Fruit fly (Drosophila melanogaster) whole organism, embryonic: ENCODE data around the gene CG43707.

ENCODE experiments used
- Atf3 ChIP-seq: fragments of 200-800 bp; sonication (Bioruptor generic); optimal IDR thresholded peaks from 3 replicates; lab custom pipeline; 2016; ENCODE audit warnings: missing biosample characterization, missing genetic modification characterization
- CG10979 ChIP-seq: fragments of 200-800 bp; sonication (Bioruptor generic); optimal IDR thresholded peaks from 2 replicates; lab custom pipeline; 2018; ENCODE audit warnings: missing biosample characterization, mild to moderate bottlenecking, missing genetic modification characterization, moderate library complexity
- CG11696 ChIP-seq: fragments of 200-800 bp; sonication (Bioruptor generic); IDR thresholded peaks from 2 replicates; pipeline ENCODE4 v1.3.6; 2022; ENCODE audit warnings: missing biosample characterization, missing genetic modification characterization
- CG1233 ChIP-seq: fragments of 200-800 bp; sonication (Bioruptor generic); optimal IDR thresholded peaks from 4 replicates; lab custom pipeline; 2018; ENCODE audit warnings: missing biosample characterization, mild to moderate bottlenecking, missing genetic modification characterization
- CG14014 ChIP-seq: fragments of 200-800 bp; sonication (Bioruptor generic); IDR thresholded peaks from 2 replicates; pipeline ENCODE4 v1.3.6; 2022; ENCODE audit warnings: missing biosample characterization, missing genetic modification characterization
- CG14050 ChIP-seq: fragments of 200-800 bp; sonication (Bioruptor generic); IDR thresholded peaks from 3 replicates; pipeline ENCODE4 v1.3.6; 2022; ENCODE audit warnings: missing biosample characterization, missing genetic modification characterization
- CG14860 ChIP-seq: fragments of 200-800 bp; sonication (Bioruptor generic); IDR thresholded peaks from 3 replicates; pipeline ENCODE4 v1.3.6; 2022; ENCODE audit warnings: missing biosample characterization, missing genetic modification characterization; ENCODE audit not compliant: partially characterized antibody
- CG15601 ChIP-seq: fragments of 200-800 bp; sonication (Bioruptor generic); optimal IDR thresholded peaks from 3 replicates; lab custom pipeline; 2019; ENCODE audit warnings: missing biosample characterization, mild to moderate bottlenecking, missing genetic modification characterization, moderate library complexity
- CG1602 ChIP-seq: fragments of 200-800 bp; sonication (Bioruptor generic); optimal IDR thresholded peaks from 3 replicates; lab custom pipeline; 2016; ENCODE audit warnings: missing biosample characterization, missing genetic modification characterization
- CG16863 ChIP-seq: fragments of 200-800 bp; sonication (Bioruptor generic); optimal IDR thresholded peaks from 3 replicates; lab custom pipeline; 2016; ENCODE audit warnings: missing biosample characterization, missing genetic modification characterization
- CG18262 ChIP-seq: fragments of 200-800 bp; optimal IDR thresholded peaks from 3 replicates; lab custom pipeline; 2019; ENCODE audit warnings: missing biosample characterization, mild to moderate bottlenecking, missing genetic modification characterization, moderate library complexity
- CG2120 ChIP-seq: fragments of 200-800 bp; sonication (Bioruptor generic); optimal IDR thresholded peaks from 3 replicates; lab custom pipeline; 2016; ENCODE audit warnings: missing biosample characterization, missing genetic modification characterization
- CG3065 ChIP-seq: fragments of 200-800 bp; sonication (Bioruptor generic); optimal IDR thresholded peaks from 2 replicates; lab custom pipeline; 2016; ENCODE audit warnings: missing biosample characterization, missing genetic modification characterization
- CG31388 ChIP-seq: fragments of 200-800 bp; sonication (Bioruptor generic); optimal IDR thresholded peaks from 2 replicates; lab custom pipeline; 2016; ENCODE audit warnings: missing biosample characterization, missing genetic modification characterization
- CG34422 ChIP-seq: fragments of 200-800 bp; sonication (Bioruptor generic); IDR thresholded peaks from 3 replicates; pipeline ENCODE4 v1.3.6; 2022; ENCODE audit warnings: missing biosample characterization, missing genetic modification characterization
- CG4282 ChIP-seq: fragments of 200-800 bp; sonication (Bioruptor generic); optimal IDR thresholded peaks from 2 replicates; lab custom pipeline; 2016; ENCODE audit warnings: missing biosample characterization, missing genetic modification characterization
- CG4707 ChIP-seq: fragments of 200-800 bp; sonication (Bioruptor generic); optimal IDR thresholded peaks from 2 replicates; lab custom pipeline; 2018; ENCODE audit warnings: missing biosample characterization, mild to moderate bottlenecking, missing genetic modification characterization, moderate library complexity
- CG5953 ChIP-seq: fragments of 200-800 bp; sonication (Bioruptor generic); IDR thresholded peaks from 2 replicates; pipeline ENCODE4 v1.3.6; 2022; ENCODE audit warnings: missing biosample characterization, missing genetic modification characterization
- CG6765 ChIP-seq: fragments of 200-800 bp; sonication (Bioruptor generic); optimal IDR thresholded peaks from 3 replicates; lab custom pipeline; 2017; ENCODE audit warnings: missing biosample characterization, mild to moderate bottlenecking, missing genetic modification characterization
- CTCF ChIP-seq: fragments of 200-800 bp; sonication (Bioruptor generic); optimal IDR thresholded peaks from 2 replicates; lab custom pipeline; 2017; ENCODE audit warnings: missing biosample characterization, mild to moderate bottlenecking, missing genetic modification characterization, moderate library complexity
- Camta ChIP-seq: fragments of 200-800 bp; sonication (Bioruptor generic); optimal IDR thresholded peaks from 2 replicates; lab custom pipeline; 2016; ENCODE audit warnings: missing biosample characterization, missing genetic modification characterization
- D19A ChIP-seq: fragments of 200-800 bp; optimal IDR thresholded peaks from 3 replicates; lab custom pipeline; 2019; ENCODE audit warnings: missing biosample characterization, mild to moderate bottlenecking, missing genetic modification characterization, moderate library complexity
- Dp ChIP-seq: fragments of 200-800 bp; sonication (Bioruptor generic); optimal IDR thresholded peaks from 2 replicates; lab custom pipeline; 2018; ENCODE audit warnings: missing biosample characterization, mild to moderate bottlenecking, missing genetic modification characterization, moderate library complexity
- E2f2 ChIP-seq: fragments of 200-800 bp; sonication (Bioruptor generic); IDR thresholded peaks from 2 replicates; pipeline ENCODE4 v1.3.6; 2022; ENCODE audit warnings: missing biosample characterization, missing genetic modification characterization
- Ets97D ChIP-seq: fragments of 200-800 bp; sonication (Bioruptor generic); optimal IDR thresholded peaks from 3 replicates; lab custom pipeline; 2016; ENCODE audit warnings: missing biosample characterization, missing genetic modification characterization
- HmgD ChIP-seq: fragments of 200-800 bp; sonication (Bioruptor generic); optimal IDR thresholded peaks from 3 replicates; lab custom pipeline; 2016; ENCODE audit warnings: missing biosample characterization, missing genetic modification characterization
- Hmx ChIP-seq: fragments of 200-800 bp; sonication (Bioruptor generic); optimal IDR thresholded peaks from 2 replicates; lab custom pipeline; 2016; ENCODE audit warnings: missing biosample characterization, missing genetic modification characterization
- Med ChIP-seq: fragments of 200-800 bp; sonication (Bioruptor generic); peaks from one replicate; lab custom pipeline; 2016; ENCODE audit warnings: missing biosample characterization, missing genetic modification characterization, mild to moderate bottlenecking, inconsistent platforms, moderate library complexity
- Myb ChIP-seq: fragments of 200-800 bp; sonication (Bioruptor generic); optimal IDR thresholded peaks from 2 replicates; lab custom pipeline; 2016; ENCODE audit warnings: missing biosample characterization, missing genetic modification characterization
- Ptx1 ChIP-seq: fragments of 200-800 bp; sonication (Bioruptor generic); IDR thresholded peaks from 2 replicates; pipeline ENCODE4 v1.3.6; 2022; ENCODE audit warnings: missing biosample characterization, missing genetic modification characterization
- Sox100B ChIP-seq: fragments of 200-800 bp; sonication (Bioruptor generic); optimal IDR thresholded peaks from 3 replicates; lab custom pipeline; 2018; ENCODE audit warnings: missing biosample characterization, mild to moderate bottlenecking, missing genetic modification characterization
- Taf1 ChIP-seq: fragments of 200-800 bp; sonication (Bioruptor generic); IDR thresholded peaks from 2 replicates; pipeline ENCODE4 v1.3.6; 2022; ENCODE audit warnings: missing biosample characterization, missing genetic modification characterization
- ara ChIP-seq: fragments of 200-800 bp; sonication (Bioruptor generic); IDR thresholded peaks from 2 replicates; pipeline ENCODE4 v1.3.6; 2022; ENCODE audit warnings: missing biosample characterization, missing genetic modification characterization
- cg ChIP-seq: fragments of 200-800 bp; sonication (Bioruptor generic); optimal IDR thresholded peaks from 3 replicates; lab custom pipeline; 2019; ENCODE audit warnings: missing biosample characterization, mild to moderate bottlenecking, missing genetic modification characterization, moderate library complexity
- dan ChIP-seq: fragments of 200-800 bp; sonication (Bioruptor generic); IDR thresholded peaks from 2 replicates; pipeline ENCODE4 v1.3.6; 2022; ENCODE audit warnings: missing biosample characterization, missing genetic modification characterization
- disco-r ChIP-seq: fragments of 200-800 bp; sonication (Bioruptor generic); optimal IDR thresholded peaks from 2 replicates; lab custom pipeline; 2016; ENCODE audit warnings: missing biosample characterization, missing genetic modification characterization
- dm ChIP-seq: fragments of 200-800 bp; sonication (Bioruptor generic); optimal IDR thresholded peaks from 3 replicates; lab custom pipeline; 2016; ENCODE audit warnings: missing biosample characterization, missing genetic modification characterization
- dmrt11E ChIP-seq: fragments of 200-800 bp; sonication (Bioruptor generic); optimal IDR thresholded peaks from 3 replicates; lab custom pipeline; 2018; ENCODE audit warnings: missing biosample characterization, mild to moderate bottlenecking, missing genetic modification characterization, moderate library complexity
- en ChIP-seq: fragments of 200-800 bp; sonication (Bioruptor generic); optimal IDR thresholded peaks from 2 replicates; lab custom pipeline; 2016; ENCODE audit warnings: missing biosample characterization, missing genetic modification characterization
- ewg ChIP-seq: fragments of 200-800 bp; sonication (Bioruptor generic); optimal IDR thresholded peaks from 3 replicates; lab custom pipeline; 2017; ENCODE audit warnings: mild to moderate bottlenecking, missing biosample characterization, missing genetic modification reagents, missing genetic modification characterization
- grau ChIP-seq: fragments of 200-800 bp; optimal IDR thresholded peaks from 3 replicates; lab custom pipeline; 2019; ENCODE audit warnings: missing biosample characterization, mild to moderate bottlenecking, missing genetic modification characterization, moderate library complexity
- klu ChIP-seq: fragments of 200-800 bp; sonication (Bioruptor generic); IDR thresholded peaks from 2 replicates; pipeline ENCODE4 v1.3.6; 2022; ENCODE audit warnings: missing biosample characterization, missing genetic modification characterization
- lmd ChIP-seq: fragments of 200-800 bp; sonication (Bioruptor generic); IDR thresholded peaks from 2 replicates; pipeline ENCODE4 v1.3.6; 2022; ENCODE audit warnings: missing biosample characterization, missing genetic modification characterization
- mirr ChIP-seq: fragments of 200-800 bp; sonication (Bioruptor generic); optimal IDR thresholded peaks from 3 replicates; lab custom pipeline; 2018; ENCODE audit warnings: missing biosample characterization, mild to moderate bottlenecking, missing genetic modification characterization
- nerfin-1 ChIP-seq: fragments of 200-800 bp; sonication (Bioruptor generic); optimal IDR thresholded peaks from 3 replicates; lab custom pipeline; 2019; ENCODE audit warnings: missing biosample characterization, mild to moderate bottlenecking, missing genetic modification characterization, moderate library complexity
- nmo ChIP-seq: fragments of 200-800 bp; sonication (Bioruptor generic); optimal IDR thresholded peaks from 2 replicates; lab custom pipeline; 2018; ENCODE audit warnings: missing biosample characterization, mild to moderate bottlenecking, missing genetic modification characterization, moderate library complexity
- org-1 ChIP-seq: fragments of 200-800 bp; sonication (Bioruptor generic); optimal IDR thresholded peaks from 2 replicates; lab custom pipeline; 2017; ENCODE audit warnings: missing biosample characterization, missing genetic modification characterization
- p53 ChIP-seq: fragments of 200-800 bp; sonication (Bioruptor generic); optimal IDR thresholded peaks from 2 replicates; lab custom pipeline; 2016; ENCODE audit warnings: missing biosample characterization, missing genetic modification characterization
- phol ChIP-seq: fragments of 200-800 bp; sonication (Bioruptor generic); optimal IDR thresholded peaks from 3 replicates; lab custom pipeline; 2018; ENCODE audit warnings: missing biosample characterization, mild to moderate bottlenecking, missing genetic modification characterization, moderate library complexity
- ro ChIP-seq: fragments of 200-800 bp; sonication (Bioruptor generic); IDR thresholded peaks from 2 replicates; pipeline ENCODE4 v1.3.6; 2022; ENCODE audit warnings: missing biosample characterization, missing genetic modification characterization
- wdn ChIP-seq: fragments of 200-800 bp; sonication (Bioruptor generic); IDR thresholded peaks from 2 replicates; pipeline ENCODE4 v1.3.6; 2022; ENCODE audit warnings: missing biosample characterization, missing genetic modification characterization
- wor ChIP-seq: fragments of 200-800 bp; sonication (Bioruptor generic); IDR thresholded peaks from 2 replicates; pipeline ENCODE4 v1.3.6; 2022; ENCODE audit warnings: missing biosample characterization, missing genetic modification characterization

The CG43707 gene

dm6 chr2L:3769718-3770461, 12.8 kb downstream of the CG43707 start (continued):
- peak; percentile 78 for TF ChIP-seq phol (tag; lab: Kevin White, UChicago)
- TF ChIP-seq Atf3 (GFP tag; lab: Kevin White, UChicago), result no peak
- no peak for TF ChIP-seq Camta (GFP tag; lab: Kevin White, UChicago)
- peak; percentile 72 for TF ChIP-seq Sox100B (GFP tag; lab: Kevin White, UChicago)
- peak; percentile 37; the same call in 1 of the 3 replicates for TF ChIP-seq CG34422 (GFP tag; lab: Robert Waterston, UW)
- peak; percentile 18 for TF ChIP-seq CG1602 (GFP tag; lab: Kevin White, UChicago)
- TF ChIP-seq CTCF (GFP tag; lab: Kevin White, UChicago), result no peak
- TF ChIP-seq disco-r (GFP tag; lab: Kevin White, UChicago), result no peak
- no peak for TF ChIP-seq CG14050 (GFP tag; lab: Robert Waterston, UW)
- no peak for TF ChIP-seq en
- TF ChIP-seq CG4282, result peak; percentile 39
- TF ChIP-seq Ets97D (GFP tag; lab: Kevin White, UChicago), result no peak
- TF ChIP-seq lmd (GFP tag; lab: Robert Waterston, UW), result no peak; the same call in 1 of the 2 replicates
- TF ChIP-seq CG10979 (tag; lab: Kevin White, UChicago), result peak; percentile 81
- TF ChIP-seq HmgD (GFP tag; lab: Kevin White, UChicago), result no peak
- no peak for TF ChIP-seq cg (GFP tag; lab: Kevin White, UChicago)
- TF ChIP-seq CG3065, result no peak
- TF ChIP-seq dan (GFP tag; lab: Robert Waterston, UW), result no peak
- peak; percentile 20; the same call in 1 of the 2 replicates for TF ChIP-seq E2f2 (GFP tag; lab: Robert Waterston, UW)
- peak; percentile 30 for TF ChIP-seq org-1 (GFP tag; lab: Kevin White, UChicago)
- TF ChIP-seq nerfin-1 (tag; lab: Kevin White, UChicago), result peak; percentile 47
- TF ChIP-seq nmo (GFP tag; lab: Kevin White, UChicago), result peak; percentile 78
- no peak for TF ChIP-seq Hmx (GFP tag; lab: Kevin White, UChicago)
- TF ChIP-seq Dp (GFP tag; lab: Kevin White, UChicago), result no peak
- TF ChIP-seq CG2120 (GFP tag; lab: Kevin White, UChicago), result no peak
- no peak for TF ChIP-seq CG11696 (GFP tag; lab: Robert Waterston, UW)
- peak; percentile 61 for TF ChIP-seq Ptx1
- no peak for TF ChIP-seq ewg
- no peak for TF ChIP-seq mirr (GFP tag; lab: Kevin White, UChicago)
- TF ChIP-seq CG6765 (GFP tag; lab: Kevin White, UChicago), result no peak
- peak; percentile 25; the same call in 1 of the 2 replicates for TF ChIP-seq wor (GFP tag; lab: Robert Waterston, UW)
- peak; percentile 69 for TF ChIP-seq D19A (tag; lab: Kevin White, UChicago)
- no peak; the same call in 1 of the 2 replicates for TF ChIP-seq ara (GFP tag; lab: Robert Waterston, UW)
- TF ChIP-seq CG14860 (GFP tag; lab: Robert Waterston, UW), result no peak
- no peak for TF ChIP-seq dm (GFP tag; lab: Kevin White, UChicago)
- TF ChIP-seq CG1233 (GFP tag; lab: Kevin White, UChicago), result no peak
- no peak for TF ChIP-seq ro (GFP tag; lab: Robert Waterston, UW)
- peak; percentile 45 for TF ChIP-seq Med
- TF ChIP-seq wdn (GFP tag; lab: Robert Waterston, UW), result no peak
- TF ChIP-seq CG14014 (GFP tag; lab: Robert Waterston, UW), result no peak
- no peak for TF ChIP-seq CG31388
- peak; percentile 70 for TF ChIP-seq CG15601
- TF ChIP-seq dmrt11E (tag; lab: Kevin White, UChicago), result peak; percentile 79
- TF ChIP-seq p53 (GFP tag; lab: Kevin White, UChicago), result no peak
- no peak for TF ChIP-seq CG16863 (GFP tag; lab: Kevin White, UChicago)
- no peak for TF ChIP-seq Myb (GFP tag; lab: Kevin White, UChicago)
- peak; percentile 88 for TF ChIP-seq CG18262 (tag; lab: Kevin White, UChicago)
- peak; percentile 69 for TF ChIP-seq grau
- no peak for TF ChIP-seq Taf1 (GFP tag; lab: Robert Waterston, UW)
- TF ChIP-seq klu (GFP tag; lab: Robert Waterston, UW), result no peak
- no peak for TF ChIP-seq CG5953 (GFP tag; lab: Robert Waterston, UW)
- no peak for TF ChIP-seq CG4707 (GFP tag; lab: Kevin White, UChicago)
